Worm (Caenorhabditis elegans): ENCODE measurements around the gene twnk-1.
A peak's percentile ranks its signal among the peaks of the same experiment; 100 is the strongest.

The twnk-1 gene

DNA sequence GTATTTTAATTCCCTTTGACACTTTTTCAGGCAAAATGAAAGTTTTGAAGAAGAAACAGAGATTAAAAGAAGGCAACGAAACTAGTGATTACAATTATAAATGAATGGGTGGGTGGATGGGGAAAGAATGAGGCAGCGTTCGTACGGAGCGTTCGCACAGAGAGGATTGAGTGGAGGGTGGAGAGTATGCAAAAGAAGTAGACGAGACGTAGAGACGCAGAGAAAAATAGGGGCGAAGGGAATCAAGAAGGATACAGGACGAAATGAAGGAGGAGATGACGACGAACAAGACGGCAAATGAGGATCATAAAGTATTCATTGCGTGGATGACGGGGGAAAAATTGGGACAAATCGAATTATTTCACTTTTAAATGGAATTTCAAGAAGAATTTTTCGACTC lies 26.3 kb upstream of the twnk-1 start:
- no peak for TF ChIP-seq mab-5 (tag; optimal IDR thresholded peaks at IDR 0.05)
- TF ChIP-seq crh-2 (tag; optimal IDR thresholded peaks at IDR 0.05): no peak
- no peak for TF ChIP-seq unc-39 (tag; optimal IDR thresholded peaks at IDR 0.05)
- peak; percentile 53 for TF ChIP-seq unc-55 (GFP tag; optimal IDR thresholded peaks at IDR 0.05)
- TF ChIP-seq mbf-1 (tag; optimal IDR thresholded peaks at IDR 0.05): no peak
- TF ChIP-seq snpc-4 (tag; optimal IDR thresholded peaks at IDR 0.05): no peak
- peak; percentile 24 for TF ChIP-seq C34F6.9 (tag; optimal IDR thresholded peaks at IDR 0.05)
- TF ChIP-seq R02D3.7 (tag; optimal IDR thresholded peaks at IDR 0.05): no peak
- no peak for TF ChIP-seq gmeb-1 (tag; optimal IDR thresholded peaks at IDR 0.05)
- TF ChIP-seq lsy-2 (tag; optimal IDR thresholded peaks at IDR 0.05): no peak
- peak; percentile 7 for TF ChIP-seq nhr-25 (tag; optimal IDR thresholded peaks at IDR 0.05)

- TF ChIP-seq skn-1 (tag; optimal IDR thresholded peaks at IDR 0.05) (no peak), lin-11 (tag; optimal IDR thresholded peaks at IDR 0.05) (no peak)
Observed at ce11 chrX:5770648-5771047, 20.4 kb upstream of the twnk-1 start, which contains the start of gene C54H2.4. C54H2.4 (minus strand) TSS chrX:5770748.

- TF ChIP-seq sma-3 (GFP tag; optimal IDR thresholded peaks at IDR 0.05) (no peak), mdl-1 (tag; optimal IDR thresholded peaks at IDR 0.05) (no peak), F13H6.1 (tag; optimal IDR thresholded peaks at IDR 0.05) (peak; percentile 67), lin-13 (GFP tag; optimal IDR thresholded peaks at IDR 0.05) (no peak)
Observed at ce11 chrX:5772538-5773154, 18.4 kb upstream of the twnk-1 start.

DNA sequence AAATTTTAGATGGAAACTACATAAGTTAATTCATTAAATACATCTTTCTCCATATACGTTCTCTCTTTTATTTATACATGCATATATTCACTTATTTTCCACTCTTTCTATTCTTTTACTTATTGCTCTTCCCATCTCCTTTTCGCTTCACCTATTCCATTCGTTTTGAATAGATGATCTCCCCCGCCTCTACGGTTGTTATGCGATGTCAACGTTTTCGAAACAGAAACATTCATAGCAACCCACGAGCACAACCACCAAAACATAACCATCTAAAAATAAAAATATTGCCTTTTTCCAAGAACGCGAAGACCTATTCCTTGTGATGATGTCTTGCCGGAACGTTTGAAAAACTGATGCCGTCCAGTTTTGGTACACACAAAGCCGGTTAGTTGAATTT lies 17.5 kb upstream of the twnk-1 start, which contains the start of gene sym-3:
Gene sym-3 (plus strand): TSS at position 301 of the 400 bp plus-strand sequence.
- TF ChIP-seq elt-3 (tag; optimal IDR thresholded peaks at IDR 0.05) (no peak), nhr-11 (tag; optimal IDR thresholded peaks at IDR 0.05) (no peak), fos-1 (tag; optimal IDR thresholded peaks at IDR 0.05) (no peak), lin-13 (GFP tag; optimal IDR thresholded peaks at IDR 0.05) (no peak), ZK546.5 (tag; optimal IDR thresholded peaks at IDR 0.05) (no peak), egl-27 (tag; optimal IDR thresholded peaks at IDR 0.05) (no peak), R02D3.7 (tag; optimal IDR thresholded peaks at IDR 0.05) (no peak), gmeb-1 (tag; optimal IDR thresholded peaks at IDR 0.05) (no peak), unc-39 (tag; optimal IDR thresholded peaks at IDR 0.05) (no peak), nhr-12 (tag; optimal IDR thresholded peaks at IDR 0.05) (no peak), lin-39 (tag; optimal IDR thresholded peaks at IDR 0.05) (no peak)

ce11 chrX:5775804-5776252 lies 15.2 kb upstream of the twnk-1 start:
- TF ChIP-seq crh-2 (tag; optimal IDR thresholded peaks at IDR 0.05) (peak; percentile 50), nhr-11 (tag; optimal IDR thresholded peaks at IDR 0.05) (no peak), aly-2 (tag; optimal IDR thresholded peaks at IDR 0.05) (no peak), lin-11 (tag; optimal IDR thresholded peaks at IDR 0.05) (peak; percentile 25), nhr-77 (tag; optimal IDR thresholded peaks at IDR 0.05) (no peak), ama-1 (optimal IDR thresholded peaks at IDR 0.05) (no peak), fos-1 (tag; optimal IDR thresholded peaks at IDR 0.05) (peak; percentile 11), egl-27 (tag; optimal IDR thresholded peaks at IDR 0.05) (peak; percentile 26), ztf-4 (tag; optimal IDR thresholded peaks at IDR 0.05) (no peak), ztf-11 (tag; optimal IDR thresholded peaks at IDR 0.05) (no peak), F13H6.1 (tag; optimal IDR thresholded peaks at IDR 0.05) (peak; percentile 62), nhr-23 (tag; optimal IDR thresholded peaks at IDR 0.05) (no peak), zag-1 (tag; optimal IDR thresholded peaks at IDR 0.05) (peak; percentile 2), dmd-4 (tag; optimal IDR thresholded peaks at IDR 0.05) (no peak), lin-39 (tag; optimal IDR thresholded peaks at IDR 0.05) (no peak), nhr-25 (tag; optimal IDR thresholded peaks at IDR 0.05) (peak; percentile 18), elt-1 (tag; optimal IDR thresholded peaks at IDR 0.05) (no peak), unc-62 (GFP tag; optimal IDR thresholded peaks at IDR 0.05) (no peak), unc-55 (GFP tag; optimal IDR thresholded peaks at IDR 0.05) (peak; percentile 71), peb-1 (tag; optimal IDR thresholded peaks at IDR 0.05) (no peak), blmp-1 (tag; optimal IDR thresholded peaks at IDR 0.05; ENCODE audit: insufficient read depth) (no peak), sma-3 (GFP tag; optimal IDR thresholded peaks at IDR 0.05) (peak; percentile 35), R02D3.7 (tag; optimal IDR thresholded peaks at IDR 0.05) (no peak), snpc-4 (tag; optimal IDR thresholded peaks at IDR 0.05) (no peak), skn-1 (tag; optimal IDR thresholded peaks at IDR 0.05) (no peak), Y55F3AM.14 (GFP tag; optimal IDR thresholded peaks at IDR 0.05) (no peak), sem-4 (tag; optimal IDR thresholded peaks at IDR 0.05) (peak; percentile 37), ztf-1 (GFP tag; conservative IDR thresholded peaks at IDR 0.05) (no peak), lsy-2 (tag; optimal IDR thresholded peaks at IDR 0.05) (peak; percentile 6 to 76), nhr-21 (tag; optimal IDR thresholded peaks at IDR 0.05) (peak; percentile 40), sma-9 (GFP tag; optimal IDR thresholded peaks at IDR 0.05) (peak; percentile 68), sma-9 (tag; optimal IDR thresholded peaks at IDR 0.05) (no peak), nhr-10 (tag; optimal IDR thresholded peaks at IDR 0.05) (no peak), ZK546.5 (tag; optimal IDR thresholded peaks at IDR 0.05) (no peak), alr-1 (tag; optimal IDR thresholded peaks at IDR 0.05) (no peak)

All from whole organism, L2 larva.